4 worm cellular contexts compared by ENCODE assay signal in genomic region chrV:9340318-9340717, ce11.
TF ChIP-seq lines count a peak whose summit lies in the region.

No protein-coding gene starts in this region.

TF ChIP-seq in whole organism, L2 larva, 48 proteins besides CTCF, POLR2A, EP300 and RAD21 (continued from another document):
- no peak for TF ChIP-seq alr-1 (tag; optimal IDR thresholded peaks at IDR 0.05; lab: Kevin White, UChicago)

TF ChIP-seq in whole organism, L3 larva, 47 proteins besides CTCF, POLR2A, EP300 and RAD21 (continued from another document):
- TF ChIP-seq lin-15B (tag; optimal IDR thresholded peaks at IDR 0.05; lab: Kevin White, UChicago) (no peak), elt-3 (tag; optimal IDR thresholded peaks at IDR 0.05; lab: Kevin White, UChicago) (no peak), nhr-76 (tag; optimal IDR thresholded peaks at IDR 0.05; lab: Kevin White, UChicago) (no peak), tbx-2 (tag; optimal IDR thresholded peaks at IDR 0.05; lab: Kevin White, UChicago) (no peak), nhr-25 (tag; optimal IDR thresholded peaks at IDR 0.05; lab: Kevin White, UChicago) (peak; percentile 47), unc-62 (GFP tag; optimal IDR thresholded peaks at IDR 0.05; lab: Kevin White, UChicago) (no peak), lin-39 (tag; optimal IDR thresholded peaks at IDR 0.05; lab: Kevin White, UChicago) (no peak), ztf-4 (tag; optimal IDR thresholded peaks at IDR 0.05; lab: Kevin White, UChicago) (no peak), nhr-12 (tag; optimal IDR thresholded peaks at IDR 0.05; lab: Kevin White, UChicago) (no peak)

TF ChIP-seq in whole organism, L4 larva, 104 proteins besides CTCF, POLR2A, EP300 and RAD21 (continued from another document):
- TF ChIP-seq aly-2 (tag; optimal IDR thresholded peaks at IDR 0.05; lab: Kevin White, UChicago) (no peak), F37D6.2 (tag; optimal IDR thresholded peaks at IDR 0.05; lab: Kevin White, UChicago) (no peak), hmg-1.1 (GFP tag; IDR thresholded peaks at IDR 0.05; lab: Robert Waterston, UW) (peak; percentile 55), mdt-29 (GFP tag; IDR thresholded peaks at IDR 0.05; lab: Robert Waterston, UW) (peak; percentile 71), php-3 (GFP tag; IDR thresholded peaks at IDR 0.05; lab: Robert Waterston, UW) (peak; percentile 81), nhr-42 (GFP tag; IDR thresholded peaks at IDR 0.05; lab: Robert Waterston, UW) (peak; percentile 88), snpc-1.2 (GFP tag; IDR thresholded peaks at IDR 0.05; lab: Robert Waterston, UW) (peak; percentile 70; the same call in 1 of the 2 replicates), nhr-102 (tag; optimal IDR thresholded peaks at IDR 0.05; lab: Kevin White, UChicago) (peak; percentile 52), cey-2 (tag; optimal IDR thresholded peaks at IDR 0.05; lab: Kevin White, UChicago; ENCODE audit: borderline replicate concordance, insufficient read depth) (no peak), fos-1 (tag; optimal IDR thresholded peaks at IDR 0.05; lab: Kevin White, UChicago) (no peak), madf-5 (GFP tag; IDR thresholded peaks at IDR 0.05; lab: Robert Waterston, UW) (0 out of 4 replicates have a peak, but pooled peaks of 1 of the 2 experiments have one; percentile 64), zag-1 (tag; optimal IDR thresholded peaks at IDR 0.05; lab: Kevin White, UChicago) (no peak), unc-39 (tag; optimal IDR thresholded peaks at IDR 0.05; lab: Kevin White, UChicago) (no peak), egl-43 (GFP tag; IDR thresholded peaks at IDR 0.05; lab: Robert Waterston, UW) (peak; percentile 80), zfp-3 (GFP tag; conservative IDR thresholded peaks at IDR 0.05; lab: Robert Waterston, UW) (peak; percentile 95), lin-15B (tag; optimal IDR thresholded peaks at IDR 0.05; lab: Kevin White, UChicago) (no peak), daf-19 (GFP tag; conservative IDR thresholded peaks at IDR 0.05; lab: Robert Waterston, UW) (peak; percentile 89), spr-3 (GFP tag; optimal IDR thresholded peaks at IDR 0.05; lab: Kevin White, UChicago) (no peak), jun-1 (tag; optimal IDR thresholded peaks at IDR 0.05; lab: Kevin White, UChicago) (no peak), lin-29 (GFP tag; IDR thresholded peaks at IDR 0.05; lab: Robert Waterston, UW) (peak; percentile 86), ztf-7 (tag; optimal IDR thresholded peaks at IDR 0.05; lab: Kevin White, UChicago) (no peak), aha-1 (tag; lab: Kevin White, UChicago) (peak; percentile 76), ceh-20 (GFP tag; IDR thresholded peaks at IDR 0.05; lab: Robert Waterston, UW) (peak; percentile 92), pha-4 (GFP tag; IDR thresholded peaks at IDR 0.05; lab: Robert Waterston, UW) (peak; percentile 90), pha-4 (tag; optimal IDR thresholded peaks at IDR 0.05; lab: Kevin White, UChicago) (no peak), mxl-2 (GFP tag; conservative IDR thresholded peaks at IDR 0.05; lab: Robert Waterston, UW) (peak; percentile 59; the same call in 1 of the 2 replicates), sdz-12 (GFP tag; optimal IDR thresholded peaks at IDR 0.05; lab: Kevin White, UChicago) (peak; percentile 82), T26A8.4 (GFP tag; IDR thresholded peaks at IDR 0.05; lab: Robert Waterston, UW) (peak; percentile 97), D1046.2 (GFP tag; IDR thresholded peaks at IDR 0.05; lab: Robert Waterston, UW) (peak; percentile 64; the same call in 1 of the 2 replicates), F44E2.7 (GFP tag; IDR thresholded peaks at IDR 0.05; lab: Robert Waterston, UW) (0 out of 2 replicates have a peak, but pooled peaks have one; percentile 31), rbr-2 (tag; optimal IDR thresholded peaks at IDR 0.05; lab: Kevin White, UChicago) (peak; percentile 11), spr-1 (tag; optimal IDR thresholded peaks at IDR 0.05; lab: Kevin White, UChicago) (peak; percentile 51), ama-1 (optimal IDR thresholded peaks at IDR 0.05; lab: Kevin White, UChicago) (peak; percentile 24), tra-1 (GFP tag; IDR thresholded peaks at IDR 0.05; lab: Robert Waterston, UW) (peak; percentile 73; the same call in 1 of the 2 replicates), Y48G9A.11 (GFP tag; IDR thresholded peaks at IDR 0.05; lab: Robert Waterston, UW) (peak; percentile 58), ceh-32 (tag; optimal IDR thresholded peaks at IDR 0.05; lab: Kevin White, UChicago; ENCODE audit: poor library complexity) (no peak), arid-1 (GFP tag; conservative IDR thresholded peaks at IDR 0.05; lab: Robert Waterston, UW) (0 out of 2 replicates have a peak, but pooled peaks have one; percentile 50), vab-7 (GFP tag; IDR thresholded peaks at IDR 0.05; lab: Robert Waterston, UW) (peak; percentile 58), nhr-28 (tag; optimal IDR thresholded peaks at IDR 0.05; lab: Kevin White, UChicago) (no peak), madf-9 (GFP tag; conservative IDR thresholded peaks at IDR 0.05; lab: Robert Waterston, UW) (peak; percentile 45; the same call in 1 of the 2 replicates), daf-16 (GFP tag; optimal IDR thresholded peaks at IDR 0.05; lab: Kevin White, UChicago) (peak in 1 of 2 experiments; percentile 74), daf-16 (tag; optimal IDR thresholded peaks at IDR 0.05; lab: Kevin White, UChicago) (no peak)

TF ChIP-seq in whole organism, young adult, 124 proteins besides CTCF, POLR2A, EP300 and RAD21 (continued from another document and continues in another):
- peak; percentile 32; the same call in 1 of the 2 replicates for TF ChIP-seq B0019.2 (GFP tag; conservative IDR thresholded peaks at IDR 0.05; lab: Robert Waterston, UW)
- 0 out of 2 replicates have a peak, but pooled peaks have one; percentile 23 for TF ChIP-seq bed-1 (GFP tag; IDR thresholded peaks at IDR 0.05; lab: Robert Waterston, UW)
- no peak for TF ChIP-seq T07F8.4 (tag; optimal IDR thresholded peaks at IDR 0.05; lab: Kevin White, UChicago)
- TF ChIP-seq attf-5 (GFP tag; optimal IDR thresholded peaks at IDR 0.05; lab: Kevin White, UChicago): no peak
- no peak for TF ChIP-seq ceh-27 (GFP tag; optimal IDR thresholded peaks at IDR 0.05; lab: Kevin White, UChicago)
- peak; percentile 94 for TF ChIP-seq Y56A3A.18 (GFP tag; IDR thresholded peaks at IDR 0.05; lab: Robert Waterston, UW)
- TF ChIP-seq madf-6 (GFP tag; IDR thresholded peaks at IDR 0.05; lab: Robert Waterston, UW): peak; percentile 61
- TF ChIP-seq tbp1 (GFP tag; optimal IDR thresholded peaks at IDR 0.05; lab: Kevin White, UChicago): no peak
- TF ChIP-seq lag-1 (GFP tag; IDR thresholded peaks at IDR 0.05; lab: Robert Waterston, UW): no peak
- no peak for TF ChIP-seq nhr-80 (tag; optimal IDR thresholded peaks at IDR 0.05; lab: Kevin White, UChicago)
- no peak for TF ChIP-seq sptf-2 (GFP tag; optimal IDR thresholded peaks at IDR 0.05; lab: Kevin White, UChicago)
- TF ChIP-seq F33H1.4 (GFP tag; IDR thresholded peaks at IDR 0.05; lab: Robert Waterston, UW): no peak
- no peak for TF ChIP-seq ztf-26 (tag; optimal IDR thresholded peaks at IDR 0.05; lab: Kevin White, UChicago)
- peak; percentile 75 for TF ChIP-seq ekl-4 (GFP tag; IDR thresholded peaks at IDR 0.05; lab: Robert Waterston, UW)
- no peak for TF ChIP-seq T26A5.8 (tag; optimal IDR thresholded peaks at IDR 0.05; lab: Kevin White, UChicago)
- no peak for TF ChIP-seq mes-4 (tag; optimal IDR thresholded peaks at IDR 0.05; lab: Kevin White, UChicago)
- TF ChIP-seq F23B12.7 (tag; optimal IDR thresholded peaks at IDR 0.05; lab: Kevin White, UChicago; ENCODE audit: insufficient read depth): no peak
- no peak for TF ChIP-seq die-1 (tag; optimal IDR thresholded peaks at IDR 0.05; lab: Kevin White, UChicago)
- no peak for TF ChIP-seq ztf-6 (GFP tag; IDR thresholded peaks at IDR 0.05; lab: Robert Waterston, UW)
- peak; percentile 65; the same call in 1 of the 2 replicates for TF ChIP-seq sea-2 (GFP tag; IDR thresholded peaks at IDR 0.05; lab: Robert Waterston, UW)
- no peak for TF ChIP-seq zim-3 (tag; optimal IDR thresholded peaks at IDR 0.05; lab: Kevin White, UChicago)
- 0 out of 2 replicates have a peak, but pooled peaks have one; percentile 4 for TF ChIP-seq zfh-2 (GFP tag; conservative IDR thresholded peaks at IDR 0.05; lab: Robert Waterston, UW)
- TF ChIP-seq tlf-1 (GFP tag; optimal IDR thresholded peaks at IDR 0.05; lab: Kevin White, UChicago): peak; percentile 47
- no peak for TF ChIP-seq gei-17 (GFP tag; optimal IDR thresholded peaks at IDR 0.05; lab: Kevin White, UChicago)
- TF ChIP-seq mxl-1 (tag; optimal IDR thresholded peaks at IDR 0.05; lab: Kevin White, UChicago): peak; percentile 23
- no peak for TF ChIP-seq lir-1 (GFP tag; conservative IDR thresholded peaks at IDR 0.05; lab: Robert Waterston, UW)
- 0 out of 2 replicates have a peak, but pooled peaks have one; percentile 13 for TF ChIP-seq attf-3 (GFP tag; conservative IDR thresholded peaks at IDR 0.05; lab: Robert Waterston, UW)
- no peak for TF ChIP-seq lin-54 (GFP tag; optimal IDR thresholded peaks at IDR 0.05; lab: Kevin White, UChicago)
- no peak for TF ChIP-seq hlh-12 (tag; optimal IDR thresholded peaks at IDR 0.05; lab: Kevin White, UChicago)
- TF ChIP-seq ZK185.1 (tag; optimal IDR thresholded peaks at IDR 0.05; lab: Kevin White, UChicago; ENCODE audit: poor library complexity, severe bottlenecking): no peak
- peak; percentile 8 for TF ChIP-seq K12H6.12 (tag; optimal IDR thresholded peaks at IDR 0.05; lab: Kevin White, UChicago)
- TF ChIP-seq efl-1 (GFP tag; optimal IDR thresholded peaks at IDR 0.05; lab: Kevin White, UChicago): no peak
- no peak for TF ChIP-seq F10E7.11 (tag; optimal IDR thresholded peaks at IDR 0.05; lab: Kevin White, UChicago)
- TF ChIP-seq ceh-40 (GFP tag; IDR thresholded peaks at IDR 0.05; lab: Robert Waterston, UW): peak; percentile 75
- peak; percentile 75 for TF ChIP-seq repo-1 (tag; optimal IDR thresholded peaks at IDR 0.05; lab: Kevin White, UChicago)
- no peak for TF ChIP-seq athp-1 (tag; optimal IDR thresholded peaks at IDR 0.05; lab: Kevin White, UChicago)
- TF ChIP-seq cebp-2 (GFP tag; IDR thresholded peaks at IDR 0.05; lab: Robert Waterston, UW): peak; percentile 97
- peak; percentile 50; the same call in 1 of the 2 replicates for TF ChIP-seq F39B2.1 (GFP tag; IDR thresholded peaks at IDR 0.05; lab: Robert Waterston, UW)
- TF ChIP-seq sdz-38 (tag; optimal IDR thresholded peaks at IDR 0.05; lab: Kevin White, UChicago): no peak
- TF ChIP-seq akir-1 (GFP tag; optimal IDR thresholded peaks at IDR 0.05; lab: Kevin White, UChicago): no peak
- TF ChIP-seq hrde-1 (tag; optimal IDR thresholded peaks at IDR 0.05; lab: Kevin White, UChicago; ENCODE audit: borderline replicate concordance): no peak
- no peak for TF ChIP-seq ztf-3 (GFP tag; optimal IDR thresholded peaks at IDR 0.05; lab: Kevin White, UChicago)
- TF ChIP-seq ztf-22 (GFP tag; optimal IDR thresholded peaks at IDR 0.05; lab: Kevin White, UChicago): no peak
- no peak for TF ChIP-seq F55B11.4 (tag; optimal IDR thresholded peaks at IDR 0.05; lab: Kevin White, UChicago; ENCODE audit: borderline replicate concordance, insufficient read depth)
- peak; percentile 72; the same call in 1 of the 2 replicates for TF ChIP-seq egl-44 (GFP tag; IDR thresholded peaks at IDR 0.05; lab: Robert Waterston, UW)
- TF ChIP-seq aptf-3 (GFP tag; IDR thresholded peaks at IDR 0.05; lab: Robert Waterston, UW): 0 out of 2 replicates have a peak, but pooled peaks have one; percentile 11
- TF ChIP-seq chd-7 (tag; optimal IDR thresholded peaks at IDR 0.05; lab: Kevin White, UChicago): peak; percentile 49
- TF ChIP-seq B0336.3 (GFP tag; IDR thresholded peaks at IDR 0.05; lab: Robert Waterston, UW): peak; percentile 52
- peak; percentile 92 for TF ChIP-seq Y79H2A.3 (GFP tag; conservative IDR thresholded peaks at IDR 0.05; lab: Robert Waterston, UW)
- peak; percentile 28; the same call in 1 of the 2 replicates for TF ChIP-seq ztf-28 (GFP tag; IDR thresholded peaks at IDR 0.05; lab: Robert Waterston, UW)
- peak; percentile 80 for TF ChIP-seq pbrm-1 (GFP tag; IDR thresholded peaks at IDR 0.05; lab: Robert Waterston, UW)
- peak; percentile 37 for TF ChIP-seq F49E8.2 (tag; optimal IDR thresholded peaks at IDR 0.05; lab: Kevin White, UChicago; ENCODE audit: insufficient read depth)
- TF ChIP-seq mel-28 (tag; optimal IDR thresholded peaks at IDR 0.05; lab: Kevin White, UChicago; ENCODE audit: borderline replicate concordance): peak; percentile 21
- peak; percentile 58; the same call in 1 of the 2 replicates for TF ChIP-seq dox-1 (GFP tag; IDR thresholded peaks at IDR 0.05; lab: Robert Waterston, UW)
- TF ChIP-seq nhr-90 (tag; optimal IDR thresholded peaks at IDR 0.05; lab: Kevin White, UChicago): no peak
- TF ChIP-seq Y53F4B.3 (GFP tag; IDR thresholded peaks at IDR 0.05; lab: Robert Waterston, UW): peak; percentile 36; the same call in 1 of the 2 replicates
- TF ChIP-seq tbx-9 (tag; optimal IDR thresholded peaks at IDR 0.05; lab: Kevin White, UChicago; ENCODE audit: borderline replicate concordance): no peak
- peak; percentile 45 for TF ChIP-seq lin-26 (GFP tag; IDR thresholded peaks at IDR 0.05; lab: Robert Waterston, UW)
- TF ChIP-seq aptf-2 (GFP tag; conservative IDR thresholded peaks at IDR 0.05; lab: Robert Waterston, UW): 0 out of 2 replicates have a peak, but pooled peaks have one; percentile 27
- peak; percentile 62 for TF ChIP-seq hmg-1.2 (GFP tag; IDR thresholded peaks at IDR 0.05; lab: Robert Waterston, UW)
- TF ChIP-seq rcor-1 (GFP tag; IDR thresholded peaks at IDR 0.05; lab: Robert Waterston, UW): no peak; the same call in 1 of the 2 replicates
- TF ChIP-seq fkh-3 (tag; optimal IDR thresholded peaks at IDR 0.05; lab: Kevin White, UChicago): no peak
- TF ChIP-seq dpff-1 (tag; optimal IDR thresholded peaks at IDR 0.05; lab: Kevin White, UChicago): no peak
- TF ChIP-seq ceh-58 (GFP tag; IDR thresholded peaks at IDR 0.05; lab: Robert Waterston, UW): 0 out of 2 replicates have a peak, but pooled peaks have one; percentile 86
- TF ChIP-seq somi-1 (GFP tag; optimal IDR thresholded peaks at IDR 0.05; lab: Kevin White, UChicago): no peak
- TF ChIP-seq lsy-27 (tag; optimal IDR thresholded peaks at IDR 0.05; lab: Kevin White, UChicago; ENCODE audit: borderline replicate concordance, insufficient read depth): no peak
- TF ChIP-seq lsl-1 (GFP tag; optimal IDR thresholded peaks at IDR 0.05; lab: Kevin White, UChicago): no peak
- no peak for TF ChIP-seq F57A8.1 (GFP tag; optimal IDR thresholded peaks at IDR 0.05; lab: Kevin White, UChicago)
- TF ChIP-seq madf-10 (tag; optimal IDR thresholded peaks at IDR 0.05; lab: Kevin White, UChicago): no peak
- no peak for TF ChIP-seq ccch-3 (GFP tag; optimal IDR thresholded peaks at IDR 0.05; lab: Kevin White, UChicago)
- TF ChIP-seq madf-8 (GFP tag; conservative IDR thresholded peaks at IDR 0.05; lab: Robert Waterston, UW): no peak
- TF ChIP-seq F57C9.4 (tag; optimal IDR thresholded peaks at IDR 0.05; lab: Kevin White, UChicago): no peak
- no peak for TF ChIP-seq F52B5.7 (tag; optimal IDR thresholded peaks at IDR 0.05; lab: Kevin White, UChicago)
- TF ChIP-seq lin-35 (GFP tag; optimal IDR thresholded peaks at IDR 0.05; lab: Kevin White, UChicago): peak in 1 of 3 experiments; percentile 49
- peak; percentile 59; the same call in 1 of the 2 replicates for TF ChIP-seq hsf-1 (GFP tag; IDR thresholded peaks at IDR 0.05; lab: Robert Waterston, UW)
- TF ChIP-seq bed-2 (GFP tag; IDR thresholded peaks at IDR 0.05; lab: Robert Waterston, UW): no peak
- peak; percentile 59; the same call in 1 of the 2 replicates for TF ChIP-seq ceh-91 (GFP tag; IDR thresholded peaks at IDR 0.05; lab: Robert Waterston, UW)
- peak; percentile 70 for TF ChIP-seq cebp-1 (GFP tag; IDR thresholded peaks at IDR 0.05; lab: Robert Waterston, UW)
- TF ChIP-seq cebp-1 (tag; optimal IDR thresholded peaks at IDR 0.05; lab: Kevin White, UChicago): peak; percentile 62
- TF ChIP-seq let-607 (tag; optimal IDR thresholded peaks at IDR 0.05; lab: Kevin White, UChicago): no peak
- TF ChIP-seq Y67H2A.10 (GFP tag; conservative IDR thresholded peaks at IDR 0.05; lab: Robert Waterston, UW): 0 out of 2 replicates have a peak, but pooled peaks have one; percentile 24
